Fruit fly (Drosophila melanogaster): ENCODE measurements around the gene Taf4.
A peak's percentile ranks its signal among the peaks of the same experiment; 100 is the strongest.

Taf4 gene

dm6 chr3L:16128481-16128972 lies 15.5 kb downstream of the Taf4 start, which contains the start of gene Pgm1 (continued):
- peak; percentile 42; the same call in 1 of the 2 replicates for TF ChIP-seq CG42726 (GFP tag; IDR thresholded peaks at IDR 0.05; ENCODE audit: partially characterized antibody)
- peak; percentile 77 for TF ChIP-seq Atf6 (GFP tag; IDR thresholded peaks at IDR 0.05)
- peak; percentile 80 for TF ChIP-seq CG15514 (GFP tag; optimal IDR thresholded peaks at IDR 0.05)
- TF ChIP-seq trem (tag; optimal IDR thresholded peaks at IDR 0.05), result peak; percentile 54
- peak; percentile 94 for TF ChIP-seq ftz-f1 (GFP tag; optimal IDR thresholded peaks at IDR 0.05)
- peak; percentile 22 for TF ChIP-seq CG12104 (GFP tag; optimal IDR thresholded peaks at IDR 0.05)
- peak; percentile 89 for TF ChIP-seq CG9609 (GFP tag; optimal IDR thresholded peaks at IDR 0.05)
- no peak for TF ChIP-seq dmrt99B (tag; optimal IDR thresholded peaks at IDR 0.05)
- peak; percentile 69 for TF ChIP-seq CG12299 (tag; optimal IDR thresholded peaks at IDR 0.05)
- no peak for TF ChIP-seq CG13894 (tag; optimal IDR thresholded peaks at IDR 0.05)
- TF ChIP-seq CG6813 (GFP tag; optimal IDR thresholded peaks at IDR 0.05), result peak; percentile 77
- TF ChIP-seq CG12769 (tag; optimal IDR thresholded peaks at IDR 0.05), result peak; percentile 97
- TF ChIP-seq br (optimal IDR thresholded peaks at IDR 0.05), result no peak
- TF ChIP-seq CG4617 (GFP tag; optimal IDR thresholded peaks at IDR 0.05; ENCODE audit: borderline replicate concordance), result peak; percentile 84
- no peak for TF ChIP-seq CG17568 (GFP tag; optimal IDR thresholded peaks at IDR 0.05)
- TF ChIP-seq CG18476 (GFP tag; optimal IDR thresholded peaks at IDR 0.05), result peak; percentile 72
- peak; percentile 94 for TF ChIP-seq Side (GFP tag; optimal IDR thresholded peaks at IDR 0.05)
- peak; percentile 65 for TF ChIP-seq CG8765 (GFP tag; IDR thresholded peaks at IDR 0.05)
- TF ChIP-seq CG12391 (tag; optimal IDR thresholded peaks at IDR 0.05), result peak; percentile 68
- peak; percentile 71 for TF ChIP-seq B-H2 (GFP tag; optimal IDR thresholded peaks at IDR 0.05)
- TF ChIP-seq inv (GFP tag; IDR thresholded peaks at IDR 0.05; ENCODE audit: partially characterized antibody), result no peak
- peak; percentile 70 for TF ChIP-seq tin (GFP tag; optimal IDR thresholded peaks at IDR 0.05)
- TF ChIP-seq Antp (GFP tag; optimal IDR thresholded peaks at IDR 0.05), result peak; percentile 94
- peak; percentile 68 for TF ChIP-seq CG11695 (GFP tag; IDR thresholded peaks at IDR 0.05)
- 0 out of 2 replicates have a peak, but pooled peaks have one; percentile 28 for TF ChIP-seq klu (GFP tag; IDR thresholded peaks at IDR 0.05)
- peak; percentile 39; the same call in 1 of the 2 replicates for TF ChIP-seq sim (GFP tag; IDR thresholded peaks at IDR 0.05)
- TF ChIP-seq Vsx1 (GFP tag; optimal IDR thresholded peaks at IDR 0.05), result peak; percentile 51
- no peak for TF ChIP-seq CG7963 (GFP tag; IDR thresholded peaks at IDR 0.05; ENCODE audit: partially characterized antibody)
- no peak for TF ChIP-seq Jarid2 (GFP tag; optimal IDR thresholded peaks at IDR 0.05)
- peak; percentile 73 for TF ChIP-seq fd96Cb (tag; optimal IDR thresholded peaks at IDR 0.05)
- peak; percentile 81 for TF ChIP-seq schlank (tag; optimal IDR thresholded peaks at IDR 0.05)
- peak; percentile 37 for TF ChIP-seq CG4404 (GFP tag; IDR thresholded peaks at IDR 0.05)
- TF ChIP-seq Spps (tag; optimal IDR thresholded peaks at IDR 0.05), result peak; percentile 70
- TF ChIP-seq Fer1 (GFP tag; optimal IDR thresholded peaks at IDR 0.05), result peak; percentile 89
- TF ChIP-seq ash1 (GFP tag; optimal IDR thresholded peaks at IDR 0.05), result peak; percentile 11
- no peak for TF ChIP-seq CG10431 (GFP tag; optimal IDR thresholded peaks at IDR 0.05)
- TF ChIP-seq lab (GFP tag; optimal IDR thresholded peaks at IDR 0.05), result peak; percentile 87
- TF ChIP-seq Gug (GFP tag; IDR thresholded peaks at IDR 0.05), result peak; percentile 71
- TF ChIP-seq CG3847 (GFP tag; IDR thresholded peaks at IDR 0.05), result peak; percentile 60
- no peak for TF ChIP-seq nau (GFP tag; optimal IDR thresholded peaks at IDR 0.05)
- peak; percentile 73; the same call in 2 of the 3 replicates for TF ChIP-seq ken (GFP tag; IDR thresholded peaks at IDR 0.05)
- TF ChIP-seq CG32532 (GFP tag; IDR thresholded peaks at IDR 0.05), result peak; percentile 77
- peak; percentile 70 for TF ChIP-seq CG16815 (GFP tag; optimal IDR thresholded peaks at IDR 0.05)
- peak; percentile 61 for TF ChIP-seq CG34422 (GFP tag; IDR thresholded peaks at IDR 0.05)
- peak; percentile 80 for TF ChIP-seq CG9817 (tag; optimal IDR thresholded peaks at IDR 0.05)
- TF ChIP-seq CG14710 (tag; optimal IDR thresholded peaks at IDR 0.05), result peak; percentile 45
- no peak for TF ChIP-seq ato (GFP tag; IDR thresholded peaks at IDR 0.05; ENCODE audit: partially characterized antibody)
- peak; percentile 90 for TF ChIP-seq mam (GFP tag; optimal IDR thresholded peaks at IDR 0.05)
- TF ChIP-seq H15 (GFP tag; IDR thresholded peaks at IDR 0.05), result peak; percentile 48; the same call in 1 of the 3 replicates
- no peak for TF ChIP-seq Hr39 (optimal IDR thresholded peaks at IDR 0.05)

Data from whole organism, embryonic.